Fruit fly (Drosophila melanogaster) whole organism, embryonic: ENCODE results near the gene NimB4.

Experiments used
- Aef1 ChIP-seq: fragments of 200-800 bp; sonication (Bioruptor generic); IDR thresholded peaks from 3 replicates; pipeline ENCODE4 v1.3.6; 2022; ENCODE audit warnings: missing biosample characterization, missing genetic modification characterization
- CG10959 ChIP-seq: fragments of 200-800 bp; sonication (Bioruptor generic); IDR thresholded peaks from 2 replicates; pipeline ENCODE4 v1.3.6; 2022; ENCODE audit warnings: missing biosample characterization, missing genetic modification characterization
- CG11560 ChIP-seq: fragments of 200-800 bp; sonication (Bioruptor generic); IDR thresholded peaks from 3 replicates; pipeline ENCODE4 v1.3.6; 2022; ENCODE audit warnings: missing biosample characterization, missing genetic modification characterization
- CG11696 ChIP-seq: fragments of 200-800 bp; sonication (Bioruptor generic); IDR thresholded peaks from 2 replicates; pipeline ENCODE4 v1.3.6; 2022; ENCODE audit warnings: missing biosample characterization, missing genetic modification characterization
- CG12391 ChIP-seq: fragments of 200-800 bp; sonication (Bioruptor generic); optimal IDR thresholded peaks from 3 replicates; lab custom pipeline; 2018; ENCODE audit warnings: missing biosample characterization, mild to moderate bottlenecking, missing genetic modification characterization, moderate library complexity
- CG13123 ChIP-seq: fragments of 200-800 bp; sonication (Bioruptor generic); optimal IDR thresholded peaks from 2 replicates; lab custom pipeline; 2016; ENCODE audit warnings: missing biosample characterization, missing genetic modification characterization
- CG17612 ChIP-seq: fragments of 200-800 bp; sonication (Bioruptor generic); IDR thresholded peaks from 2 replicates; pipeline ENCODE4 v1.3.6; 2022; ENCODE audit warnings: missing biosample characterization, missing genetic modification characterization
- CG18599 ChIP-seq: fragments of 200-800 bp; sonication (Bioruptor generic); optimal IDR thresholded peaks from 3 replicates; lab custom pipeline; 2017; ENCODE audit warnings: missing biosample characterization, missing genetic modification characterization, mild to moderate bottlenecking, moderate library complexity, missing genetic modification reagents
- CG30431 ChIP-seq: fragments of 200-800 bp; sonication (Bioruptor generic); optimal IDR thresholded peaks from 2 replicates; lab custom pipeline; 2017; ENCODE audit warnings: missing biosample characterization, missing genetic modification characterization
- CG4328 ChIP-seq: fragments of 200-800 bp; sonication (Bioruptor generic); optimal IDR thresholded peaks from 3 replicates; lab custom pipeline; 2017; ENCODE audit warnings: missing biosample characterization, missing genetic modification reagents, missing genetic modification characterization
- CG5180 ChIP-seq: fragments of 200-800 bp; sonication (Bioruptor generic); optimal IDR thresholded peaks from 3 replicates; lab custom pipeline; 2017; ENCODE audit warnings: missing biosample characterization, missing genetic modification characterization, mild to moderate bottlenecking, moderate library complexity, missing genetic modification reagents
- CG6175 ChIP-seq: fragments of 200-800 bp; sonication (Bioruptor generic); IDR thresholded peaks from 3 replicates; pipeline ENCODE4 v1.3.6; 2022; ENCODE audit warnings: missing biosample characterization, missing genetic modification characterization
- CG8388 ChIP-seq: fragments of 200-800 bp; sonication (Bioruptor generic); optimal IDR thresholded peaks from 2 replicates; lab custom pipeline; 2019; ENCODE audit warnings: missing biosample characterization, mild to moderate bottlenecking, missing genetic modification characterization, moderate library complexity
- CTCF ChIP-seq: fragments of 200-800 bp; sonication (Bioruptor generic); optimal IDR thresholded peaks from 2 replicates; lab custom pipeline; 2017; ENCODE audit warnings: missing biosample characterization, mild to moderate bottlenecking, missing genetic modification characterization, moderate library complexity
- Camta ChIP-seq: fragments of 200-800 bp; sonication (Bioruptor generic); optimal IDR thresholded peaks from 2 replicates; lab custom pipeline; 2016; ENCODE audit warnings: missing biosample characterization, missing genetic modification characterization
- Dek ChIP-seq: fragments of 200-800 bp; sonication (Bioruptor generic); optimal IDR thresholded peaks from 3 replicates; lab custom pipeline; 2019; ENCODE audit warnings: missing biosample characterization, mild to moderate bottlenecking, missing genetic modification characterization, moderate library complexity
- Dip2 ChIP-seq: fragments of 200-800 bp; sonication (Bioruptor generic); IDR thresholded peaks from 2 replicates; pipeline ENCODE4 v1.3.6; 2022; ENCODE audit warnings: missing biosample characterization, missing genetic modification characterization
- Eip74EF ChIP-seq, 2 experiments: fragments of 200-800 bp in 1 of 2; fragments of >200 bp in 1 of 2; sonication (Bioruptor generic) in 1 of 2; optimal IDR thresholded peaks; 2 replicates each; lab custom pipeline; 2017 to 2019; ENCODE audit warnings: missing biosample characterization in 2 of 2, missing genetic modification characterization in 2 of 2, mild to moderate bottlenecking in 1 of 2, moderate library complexity in 1 of 2
- Fer3 ChIP-seq: fragments of 200-800 bp; sonication (Bioruptor generic); optimal IDR thresholded peaks from 2 replicates; lab custom pipeline; 2018; ENCODE audit warnings: missing biosample characterization, mild to moderate bottlenecking, missing genetic modification characterization, moderate library complexity
- Hr3 ChIP-seq: fragments of 200-800 bp; sonication (Bioruptor generic); optimal IDR thresholded peaks from 3 replicates; lab custom pipeline; 2016; ENCODE audit warnings: missing biosample characterization, missing genetic modification characterization
- MTF-1 ChIP-seq: fragments of 200-800 bp; sonication (Bioruptor generic); optimal IDR thresholded peaks from 2 replicates; lab custom pipeline; 2018; ENCODE audit warnings: missing biosample characterization, mild to moderate bottlenecking, missing genetic modification characterization, borderline replicate concordance
- NC2α ChIP-seq: fragments of 200-800 bp; sonication (Bioruptor generic); optimal IDR thresholded peaks from 2 replicates; lab custom pipeline; 2016; ENCODE audit warnings: missing biosample characterization, missing genetic modification characterization
- Opbp ChIP-seq: fragments of 200-800 bp; sonication (Bioruptor generic); IDR thresholded peaks from 3 replicates; pipeline ENCODE4 v1.3.6; 2022; ENCODE audit warnings: missing biosample characterization, missing genetic modification characterization; ENCODE audit not compliant: partially characterized antibody
- Ravus ChIP-seq: fragments of 200-800 bp; sonication (Bioruptor generic); IDR thresholded peaks from 2 replicates; pipeline ENCODE4 v1.3.6; 2022; ENCODE audit warnings: missing biosample characterization, missing genetic modification characterization
- Sox102F ChIP-seq: fragments of 200-800 bp; sonication (Bioruptor generic); optimal IDR thresholded peaks from 2 replicates; lab custom pipeline; 2018; ENCODE audit warnings: missing biosample characterization, mild to moderate bottlenecking, missing genetic modification characterization, moderate library complexity
- Tbp ChIP-seq: fragments of >200 bp; optimal IDR thresholded peaks from 2 replicates; lab custom pipeline; 2018; ENCODE audit warnings: missing biosample characterization, missing genetic modification characterization
- Xbp1 ChIP-seq: fragments of 200-800 bp; sonication (Bioruptor generic); optimal IDR thresholded peaks from 3 replicates; lab custom pipeline; 2016; ENCODE audit warnings: missing biosample characterization, mild to moderate bottlenecking, missing genetic modification characterization
- bab2 ChIP-seq: fragments of 200-800 bp; sonication (Bioruptor generic); optimal IDR thresholded peaks from 2 replicates; lab custom pipeline; 2016; ENCODE audit warnings: missing biosample characterization, missing genetic modification characterization
- chm ChIP-seq: fragments of 200-800 bp; sonication (Bioruptor generic); IDR thresholded peaks from 2 replicates; pipeline ENCODE4 v1.3.6; 2022; ENCODE audit warnings: missing biosample characterization, missing genetic modification characterization
- disco-r ChIP-seq: fragments of 200-800 bp; sonication (Bioruptor generic); optimal IDR thresholded peaks from 2 replicates; lab custom pipeline; 2016; ENCODE audit warnings: missing biosample characterization, missing genetic modification characterization
- en ChIP-seq: fragments of 200-800 bp; sonication (Bioruptor generic); optimal IDR thresholded peaks from 2 replicates; lab custom pipeline; 2016; ENCODE audit warnings: missing biosample characterization, missing genetic modification characterization
- fd102C ChIP-seq: fragments of 200-800 bp; sonication (Bioruptor generic); optimal IDR thresholded peaks from 2 replicates; lab custom pipeline; 2018; ENCODE audit warnings: missing biosample characterization, mild to moderate bottlenecking, missing genetic modification characterization, moderate library complexity
- fu2 ChIP-seq: fragments of 200-800 bp; sonication (Bioruptor generic); optimal IDR thresholded peaks from 2 replicates; lab custom pipeline; 2016; ENCODE audit warnings: missing biosample characterization, missing genetic modification characterization
- gsb ChIP-seq: fragments of 200-800 bp; sonication (Bioruptor generic); IDR thresholded peaks from 2 replicates; pipeline ENCODE4 v1.3.6; 2022; ENCODE audit warnings: missing biosample characterization, missing genetic modification characterization
- gsb-n ChIP-seq: fragments of 200-800 bp; sonication (Bioruptor generic); optimal IDR thresholded peaks from 3 replicates; lab custom pipeline; 2018; ENCODE audit warnings: missing biosample characterization, mild to moderate bottlenecking, missing genetic modification characterization
- her ChIP-seq: fragments of 200-800 bp; sonication (Bioruptor generic); optimal IDR thresholded peaks from 2 replicates; lab custom pipeline; 2016; ENCODE audit warnings: missing biosample characterization, missing genetic modification characterization
- kni ChIP-seq: fragments of 200-800 bp; sonication (Bioruptor generic); optimal IDR thresholded peaks from 3 replicates; lab custom pipeline; 2017; ENCODE audit warnings: mild to moderate bottlenecking, missing biosample characterization, missing genetic modification reagents, missing genetic modification characterization
- knrl ChIP-seq: fragments of 200-800 bp; sonication (Bioruptor generic); IDR thresholded peaks from 3 replicates; pipeline ENCODE4 v1.3.6; 2022; ENCODE audit warnings: missing biosample characterization, missing genetic modification characterization; ENCODE audit not compliant: partially characterized antibody
- pho ChIP-seq: fragments of 200-800 bp; sonication (Bioruptor generic); optimal IDR thresholded peaks from 2 replicates; lab custom pipeline; 2016; ENCODE audit warnings: missing biosample characterization, missing genetic modification characterization
- prd ChIP-seq, 3 experiments: fragments of >200 bp in 2 of 3; fragments of 200-800 bp in 1 of 3; sonication (Bioruptor generic) in 1 of 3; optimal IDR thresholded peaks in 2 of 3; IDR thresholded peaks in 1 of 3; 2 replicates in 2 of 3; 3 replicates in 1 of 3; pipeline versions ENCODE4 v1.3.6 to Lab custom; 2017 to 2022; ENCODE audit warnings: missing biosample characterization in 1 of 3, missing genetic modification characterization in 1 of 3
- psq ChIP-seq: fragments of 200-800 bp; sonication (Bioruptor generic); optimal IDR thresholded peaks from 2 replicates; lab custom pipeline; 2017; ENCODE audit warnings: missing biosample characterization, missing genetic modification characterization
- row ChIP-seq: fragments of 200-800 bp; sonication (Bioruptor generic); IDR thresholded peaks from 3 replicates; pipeline ENCODE4 v1.3.6; 2022; ENCODE audit warnings: missing biosample characterization, missing genetic modification characterization
- run ChIP-seq: fragments of 200-800 bp; sonication (Bioruptor generic); optimal IDR thresholded peaks from 3 replicates; lab custom pipeline; 2018; ENCODE audit warnings: missing biosample characterization, mild to moderate bottlenecking, missing genetic modification characterization
- sob ChIP-seq: fragments of 200-800 bp; sonication (Bioruptor generic); IDR thresholded peaks from 2 replicates; pipeline ENCODE4 v1.3.6; 2022; ENCODE audit warnings: missing biosample characterization, missing genetic modification characterization
- stc ChIP-seq: fragments of 200-800 bp; sonication (Bioruptor generic); IDR thresholded peaks from 2 replicates; pipeline ENCODE4 v1.3.6; 2022; ENCODE audit warnings: missing biosample characterization, missing genetic modification characterization
- tgo ChIP-seq: fragments of 200-800 bp; sonication (Bioruptor generic); IDR thresholded peaks from 3 replicates; pipeline ENCODE4 v1.3.6; 2022; ENCODE audit warnings: missing biosample characterization, missing genetic modification characterization
- vnd ChIP-seq: fragments of 200-800 bp; sonication (Bioruptor generic); IDR thresholded peaks from 3 replicates; pipeline ENCODE4 v1.3.6; 2022; ENCODE audit warnings: missing biosample characterization, missing genetic modification characterization; ENCODE audit not compliant: partially characterized antibody
- vvl ChIP-seq: fragments of 200-800 bp; sonication (Bioruptor generic); IDR thresholded peaks from 2 replicates; pipeline ENCODE4 v1.3.6; 2022; ENCODE audit warnings: missing biosample characterization, missing genetic modification characterization
- wek ChIP-seq: fragments of 200-800 bp; sonication (Bioruptor generic); optimal IDR thresholded peaks from 3 replicates; lab custom pipeline; 2018; ENCODE audit warnings: missing biosample characterization, mild to moderate bottlenecking, missing genetic modification characterization, moderate library complexity
- zfh1 ChIP-seq: fragments of 200-800 bp; sonication (Bioruptor generic); IDR thresholded peaks from 3 replicates; pipeline ENCODE4 v1.3.6; 2022; ENCODE audit warnings: missing biosample characterization, missing genetic modification characterization

NimB4 gene

dm6 chr2L:14011591-14012303 is 42.0 kb upstream of the NimB4 start (continued):
- TF ChIP-seq bab2 (GFP tag; lab: Kevin White, UChicago) (no peak), Opbp (GFP tag; lab: Robert Waterston, UW) (peak; percentile 71; the same call in 2 of the 3 replicates), Aef1 (GFP tag; lab: Robert Waterston, UW) (no peak; the same call in 2 of the 3 replicates), CG17612 (GFP tag; lab: Robert Waterston, UW) (no peak), en (GFP tag; lab: Kevin White, UChicago) (no peak), Eip74EF (GFP tag; optimal IDR thresholded peaks at IDR 0.05; lab: Kevin White, UChicago) (no peak), MTF-1 (GFP tag; lab: Kevin White, UChicago) (no peak), Fer3 (peak; percentile 30), fu2 (GFP tag; lab: Kevin White, UChicago) (no peak), knrl (GFP tag; lab: Robert Waterston, UW) (peak; percentile 36; the same call in 1 of the 3 replicates), CG11560 (tag; lab: Robert Waterston, UW) (peak; percentile 40; the same call in 1 of the 3 replicates), disco-r (GFP tag; lab: Kevin White, UChicago) (no peak), CG18599 (GFP tag; lab: Kevin White, UChicago) (peak; percentile 59), psq (GFP tag; lab: Kevin White, UChicago) (no peak), CG5180 (GFP tag; lab: Kevin White, UChicago) (peak; percentile 1), kni (GFP tag; lab: Kevin White, UChicago) (no peak), Camta (GFP tag; lab: Kevin White, UChicago) (no peak), Dip2 (GFP tag; lab: Robert Waterston, UW) (no peak), Xbp1 (GFP tag; lab: Kevin White, UChicago) (peak; percentile 36), CG12391 (tag; lab: Kevin White, UChicago) (no peak), CG8388 (peak; percentile 100), Sox102F (GFP tag; lab: Kevin White, UChicago) (peak; percentile 17), row (GFP tag; lab: Robert Waterston, UW) (peak; percentile 93), vvl (GFP tag; lab: Robert Waterston, UW) (peak; percentile 84), gsb (GFP tag; lab: Robert Waterston, UW) (no peak), wek (GFP tag; lab: Kevin White, UChicago) (no peak), CG4328 (no peak), CTCF (GFP tag; lab: Kevin White, UChicago) (peak; percentile 83), Hr3 (GFP tag; lab: Kevin White, UChicago) (no peak), CG10959 (GFP tag; lab: Robert Waterston, UW) (no peak), her (GFP tag; lab: Kevin White, UChicago) (no peak), Dek (tag; lab: Kevin White, UChicago) (peak; percentile 53), tgo (no peak; the same call in 2 of the 3 replicates), chm (no peak; the same call in 1 of the 2 replicates), zfh1 (GFP tag; lab: Robert Waterston, UW) (no peak), prd (optimal IDR thresholded peaks at IDR 0.05; lab: Kevin White, UChicago) (no peak), prd (GFP tag; IDR thresholded peaks at IDR 0.05; lab: Robert Waterston, UW) (peak; percentile 43; the same call in 1 of the 3 replicates), run (tag; lab: Kevin White, UChicago) (no peak), NC2α (GFP tag; lab: Kevin White, UChicago) (no peak), Ravus (GFP tag; lab: Robert Waterston, UW) (no peak), vnd (GFP tag; lab: Robert Waterston, UW) (no peak), pho (GFP tag; lab: Kevin White, UChicago) (no peak), CG13123 (no peak), CG6175 (GFP tag; lab: Robert Waterston, UW) (no peak), CG30431 (GFP tag; lab: Kevin White, UChicago) (no peak), fd102C (GFP tag; lab: Kevin White, UChicago) (no peak), sob (GFP tag; lab: Robert Waterston, UW) (peak; percentile 64), stc (GFP tag; lab: Robert Waterston, UW) (no peak), Tbp (no peak), gsb-n (tag; lab: Kevin White, UChicago) (no peak), CG11696 (GFP tag; lab: Robert Waterston, UW) (no peak)
